Worm (Caenorhabditis elegans) whole organism, midembryonic: ENCODE results near the gene C25G6.4.

ENCODE experiments used
- flt-1 ChIP-seq: fragments of 200-800 bp; sonication (Bioruptor generic); IDR thresholded peaks from 2 replicates; pipeline ENCODE4 v1.3.6; 2022; ENCODE audit warnings: missing genetic modification characterization, missing compliant biosample characterization
- klf-2 ChIP-seq: fragments of 200-800 bp; sonication (Bioruptor generic); conservative IDR thresholded peaks from 2 replicates; pipeline ENCODE4 v1.3.6; 2022; ENCODE audit warnings: missing genetic modification reagents, missing genetic modification characterization, missing compliant biosample characterization
- ztf-23 ChIP-seq: fragments of 200-800 bp; sonication (Bioruptor generic); IDR thresholded peaks from 2 replicates; pipeline ENCODE4 v1.3.6; 2022; ENCODE audit warnings: missing genetic modification reagents, missing genetic modification characterization, missing compliant biosample characterization
- ztf-29 ChIP-seq: fragments of 200-800 bp; sonication (Bioruptor generic); IDR thresholded peaks from 2 replicates; pipeline ENCODE4 v1.3.6; 2022; ENCODE audit warnings: missing genetic modification reagents, missing genetic modification characterization, missing compliant biosample characterization

DNA sequence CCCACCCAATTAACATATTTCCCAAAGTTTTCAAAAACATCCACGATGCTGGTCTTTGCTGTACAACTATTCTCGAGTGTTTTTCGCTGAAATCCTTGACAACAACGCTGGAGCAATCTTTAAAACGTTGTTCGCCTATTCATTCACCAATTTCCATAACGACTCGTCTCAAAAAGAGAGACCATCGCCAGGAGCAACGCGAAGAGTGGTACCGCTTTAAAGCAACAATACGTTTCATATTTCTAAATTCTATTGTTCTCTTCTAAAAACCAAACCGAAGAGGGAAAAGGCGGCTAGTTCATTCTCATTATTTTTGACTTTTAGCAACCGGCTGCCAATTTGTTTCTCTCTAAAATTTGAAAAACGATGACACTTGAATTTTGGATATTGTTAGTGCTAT is 21.0 kb upstream of the C25G6.4 start, which contains the start of gene C25G6.1:
- TF ChIP-seq flt-1 (GFP tag; lab: Robert Waterston, UW): no peak
- no peak for TF ChIP-seq ztf-23
- no peak for TF ChIP-seq klf-2 (GFP tag; lab: Robert Waterston, UW)
- TF ChIP-seq ztf-29 (GFP tag; lab: Robert Waterston, UW): no peak
